Worm (Caenorhabditis elegans): ENCODE measurements around the gene insc-1.
A peak's percentile ranks its signal among the peaks of the same experiment; 100 is the strongest.

Gene insc-1

ce11 chrII:7348063-7348462 lies 10.6 kb upstream of the insc-1 start:
- TF ChIP-seq madf-2 (tag; optimal IDR thresholded peaks at IDR 0.05) (no peak), ceh-24 (tag; optimal IDR thresholded peaks at IDR 0.05) (no peak), hlh-30 (tag; optimal IDR thresholded peaks at IDR 0.05; ENCODE audit: insufficient read depth) (no peak), eyg-1 (tag; optimal IDR thresholded peaks at IDR 0.05) (no peak), fax-1 (tag; optimal IDR thresholded peaks at IDR 0.05) (no peak), hlh-15 (tag; optimal IDR thresholded peaks at IDR 0.05) (no peak), F13H6.1 (tag; optimal IDR thresholded peaks at IDR 0.05) (no peak), gmeb-2 (tag; optimal IDR thresholded peaks at IDR 0.05) (no peak), T23F11.4 (GFP tag; optimal IDR thresholded peaks at IDR 0.05) (no peak), ceh-2 (tag; optimal IDR thresholded peaks at IDR 0.05) (no peak), lin-11 (tag; optimal IDR thresholded peaks at IDR 0.05) (no peak), pha-4 (tag; optimal IDR thresholded peaks at IDR 0.05) (no peak), rnt-1 (tag; optimal IDR thresholded peaks at IDR 0.05) (no peak), zip-5 (tag; optimal IDR thresholded peaks at IDR 0.05) (no peak), syd-9 (tag; optimal IDR thresholded peaks at IDR 0.05) (no peak), che-1 (tag; optimal IDR thresholded peaks at IDR 0.05) (no peak), ceh-19 (GFP tag; optimal IDR thresholded peaks at IDR 0.05) (no peak), ets-4 (tag; optimal IDR thresholded peaks at IDR 0.05) (no peak), fkh-10 (GFP tag; optimal IDR thresholded peaks at IDR 0.05) (no peak)

- TF ChIP-seq elt-2 (tag; optimal IDR thresholded peaks at IDR 0.05) (peak; percentile 1), unc-42 (tag; optimal IDR thresholded peaks at IDR 0.05) (no peak), ceh-34 (tag; optimal IDR thresholded peaks at IDR 0.05) (no peak), pqm-1 (tag; optimal IDR thresholded peaks at IDR 0.05) (no peak), hlh-30 (tag; optimal IDR thresholded peaks at IDR 0.05; ENCODE audit: insufficient read depth) (no peak)
Observed at ce11 chrII:7352507-7352906, 6.2 kb upstream of the insc-1 start, which contains the start of gene hsp-4. TSS of gene hsp-4 (minus strand) at chrII:7352645.

- no peak for TF ChIP-seq ceh-2 (tag; optimal IDR thresholded peaks at IDR 0.05)
- TF ChIP-seq ceh-31 (tag; optimal IDR thresholded peaks at IDR 0.05) = no peak
- TF ChIP-seq dve-1 (tag; optimal IDR thresholded peaks at IDR 0.05) = no peak
- TF ChIP-seq ceh-22 (tag; optimal IDR thresholded peaks at IDR 0.05) = no peak
- TF ChIP-seq hlh-15 (tag; optimal IDR thresholded peaks at IDR 0.05) = no peak
- no peak for TF ChIP-seq nfya-1 (tag; optimal IDR thresholded peaks at IDR 0.05)
- no peak for TF ChIP-seq nhr-232 (tag; optimal IDR thresholded peaks at IDR 0.05)
Observed at ce11 chrII:7353027-7353426, 5.7 kb upstream of the insc-1 start.

ce11 chrII:7356326-7356725 lies 2.4 kb upstream of the insc-1 start, which contains the start of gene haf-2:
TSS of gene haf-2 (minus strand) at chrII:7356426.
- TF ChIP-seq Y22D7AL.16 (tag; optimal IDR thresholded peaks at IDR 0.05) = no peak
- TF ChIP-seq dmd-4 (tag; optimal IDR thresholded peaks at IDR 0.05; ENCODE audit: borderline replicate concordance) = no peak
- TF ChIP-seq ama-1 (optimal IDR thresholded peaks at IDR 0.05) = no peak
- no peak for TF ChIP-seq ceh-2 (tag; optimal IDR thresholded peaks at IDR 0.05)
- TF ChIP-seq F13H6.1 (tag; optimal IDR thresholded peaks at IDR 0.05) = no peak
- TF ChIP-seq npax-4 (tag; optimal IDR thresholded peaks at IDR 0.05) = no peak
- TF ChIP-seq pros-1 (tag; optimal IDR thresholded peaks at IDR 0.05) = no peak
- TF ChIP-seq syd-9 (tag; optimal IDR thresholded peaks at IDR 0.05) = no peak
- TF ChIP-seq unc-3 (GFP tag; conservative IDR thresholded peaks at IDR 0.05) = no peak
- no peak for TF ChIP-seq unc-3 (tag; optimal IDR thresholded peaks at IDR 0.05)
- no peak for TF ChIP-seq ceh-18 (tag; optimal IDR thresholded peaks at IDR 0.05)
- no peak for TF ChIP-seq T23F11.4 (GFP tag; optimal IDR thresholded peaks at IDR 0.05)
- no peak for TF ChIP-seq pha-2 (tag; optimal IDR thresholded peaks at IDR 0.05)
- TF ChIP-seq pax-1 (tag; optimal IDR thresholded peaks at IDR 0.05) = no peak
- TF ChIP-seq ceh-24 (tag; optimal IDR thresholded peaks at IDR 0.05) = no peak
- no peak for TF ChIP-seq ceh-6 (GFP tag; optimal IDR thresholded peaks at IDR 0.05)
- no peak for TF ChIP-seq nfya-1 (tag; optimal IDR thresholded peaks at IDR 0.05)
- no peak for TF ChIP-seq eyg-1 (tag; optimal IDR thresholded peaks at IDR 0.05)
- TF ChIP-seq hlh-15 (tag; optimal IDR thresholded peaks at IDR 0.05) = no peak
